Worm (Caenorhabditis elegans): ENCODE measurements around the gene F39E9.6.

DNA sequence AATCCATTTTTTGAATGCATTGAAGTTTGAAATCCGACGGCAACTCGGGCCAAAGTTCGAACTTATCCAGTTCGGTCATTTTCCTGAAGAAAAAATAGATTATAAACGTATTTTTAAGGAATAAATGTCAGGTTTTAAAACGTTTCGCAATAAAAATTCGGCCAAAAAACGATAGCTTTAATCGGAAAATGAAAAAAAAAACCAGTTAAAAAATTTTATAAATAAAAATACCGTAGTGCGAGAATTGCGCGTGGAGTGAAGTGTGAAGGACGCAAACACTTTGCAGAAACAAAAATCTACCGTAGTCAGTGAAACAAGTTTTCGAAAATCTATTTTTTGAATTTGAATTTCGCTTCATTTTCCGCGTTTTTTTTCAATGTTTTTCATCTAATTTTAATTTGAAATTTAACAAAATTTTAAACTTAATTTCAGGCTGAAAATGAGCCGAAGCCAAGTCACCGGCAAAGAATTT lies 36.5 kb upstream of the F39E9.6 start, which contains the start of gene F14D2.8:
- TF ChIP-seq ama-1 (optimal IDR thresholded peaks at IDR 0.05) (no peak), nhr-6 (tag; optimal IDR thresholded peaks at IDR 0.05) (no peak), lsy-2 (tag; optimal IDR thresholded peaks at IDR 0.05) (no peak)

Data from whole organism, L2 larva.